Worm (Caenorhabditis elegans) whole organism, L1 larva: ENCODE data around the gene dhrs-4.
A peak's percentile ranks its signal among the peaks of the same experiment; 100 is the strongest.

Experiments used
- ama-1 ChIP-seq: fragments of 150-350 bp; optimal IDR thresholded peaks from 2 replicates; lab custom pipeline; 2014
- efl-1 ChIP-seq, 4 experiments: fragments of 150-350 bp; optimal IDR thresholded peaks in 3 of 4; peaks in 1 of 4; 1 replicate in 1 of 4; 2 replicates in 3 of 4; lab custom pipeline; 2014; ENCODE audit warnings: missing biosample characterization in 2 of 4, missing genetic modification characterization in 2 of 4, missing genetic modification reagents in 2 of 4
- egl-27 ChIP-seq, 2 experiments: fragments of 150-350 bp in 1 of 2; sonication (generic microtip); optimal IDR thresholded peaks; 3 replicates each; lab custom pipeline; 2017 to 2018; ENCODE audit warnings: missing biosample characterization in 2 of 2, missing genetic modification characterization in 2 of 2, missing genetic modification reagents in 2 of 2
- fkh-10 ChIP-seq: sonication (generic microtip); optimal IDR thresholded peaks from 2 replicates; lab custom pipeline; 2017; ENCODE audit warnings: missing biosample characterization, missing genetic modification reagents, missing genetic modification characterization
- isw-1 ChIP-seq: fragments of 200-800 bp; sonication (Bioruptor generic); IDR thresholded peaks from 2 replicates; pipeline ENCODE4 v1.3.6; 2022; ENCODE audit warnings: missing genetic modification characterization, missing compliant biosample characterization
- lin-15B ChIP-seq: fragments of 150-350 bp; sonication (generic microtip); optimal IDR thresholded peaks from 3 replicates; lab custom pipeline; 2014; ENCODE audit warnings: missing biosample characterization, missing genetic modification characterization
- lin-39 ChIP-seq: fragments of 150-350 bp; optimal IDR thresholded peaks from 2 replicates; lab custom pipeline; 2014; ENCODE audit warnings: missing biosample characterization, missing genetic modification reagents, missing genetic modification characterization
- lir-3 ChIP-seq: sonication (generic microtip); optimal IDR thresholded peaks from 2 replicates; lab custom pipeline; 2016; ENCODE audit warnings: mild to moderate bottlenecking, missing genetic modification characterization, moderate library complexity, missing compliant biosample characterization; ENCODE audit not compliant: poor library complexity
- mab-9 ChIP-seq: fragments of 200-800 bp; sonication (Bioruptor generic); IDR thresholded peaks from 2 replicates; pipeline ENCODE4 v1.3.6; 2022; ENCODE audit warnings: missing genetic modification reagents, missing genetic modification characterization, missing compliant biosample characterization
- nhr-11 ChIP-seq: fragments of 150-350 bp; optimal IDR thresholded peaks from 2 replicates; lab custom pipeline; 2014; ENCODE audit warnings: missing biosample characterization, missing genetic modification characterization
- nhr-237 ChIP-seq: fragments of 150-350 bp; optimal IDR thresholded peaks from 2 replicates; lab custom pipeline; 2014; ENCODE audit warnings: missing biosample characterization, missing genetic modification characterization
- snpc-4 ChIP-seq: fragments of 150-350 bp; optimal IDR thresholded peaks from 2 replicates; lab custom pipeline; 2014; ENCODE audit warnings: missing biosample characterization, missing genetic modification characterization

DNA sequence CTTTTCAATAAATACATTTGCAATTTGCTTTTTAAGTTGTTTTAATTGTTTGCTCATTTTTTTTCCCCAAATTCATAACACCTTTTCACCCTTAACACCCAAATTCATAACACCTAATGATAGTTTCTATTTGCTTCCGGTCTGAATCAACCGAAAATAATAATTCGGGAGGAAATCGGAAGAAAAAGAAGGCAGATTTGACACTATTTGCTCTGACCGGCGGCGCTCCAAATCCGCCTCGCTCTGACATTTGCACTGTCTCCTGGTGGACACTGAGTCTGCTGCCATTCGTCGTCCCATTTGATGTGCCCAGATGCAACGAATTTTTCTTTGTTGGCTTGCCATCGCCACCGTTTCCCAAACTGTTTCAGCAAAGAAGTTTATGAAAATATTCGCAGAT, 1.7 kb downstream of the dhrs-4 start, which contains the start of gene pqn-67:
- TF ChIP-seq nhr-11 (tag; lab: Kevin White, UChicago) = no peak
- no peak for TF ChIP-seq snpc-4
- TF ChIP-seq efl-1 (optimal IDR thresholded peaks at IDR 0.05; lab: Kevin White, UChicago) = no peak
- TF ChIP-seq efl-1 (GFP tag; optimal IDR thresholded peaks at IDR 0.05 in 1 of 2; lab: Kevin White, UChicago) = peak in 1 of 2 experiments; percentile 12
- no peak for TF ChIP-seq isw-1 (GFP tag; lab: Robert Waterston, UW)
- TF ChIP-seq egl-27 (tag; optimal IDR thresholded peaks at IDR 0.05; lab: Kevin White, UChicago) = no peak
- no peak for TF ChIP-seq mab-9 (GFP tag; lab: Robert Waterston, UW)
- no peak for TF ChIP-seq fkh-10 (GFP tag; lab: Kevin White, UChicago)
- TF ChIP-seq lir-3 (tag; lab: Kevin White, UChicago) = no peak
- TF ChIP-seq lin-15B = no peak
- TF ChIP-seq lin-39 (tag; lab: Kevin White, UChicago) = no peak
- no peak for TF ChIP-seq nhr-237 (tag; lab: Kevin White, UChicago)
- no peak for TF ChIP-seq ama-1 (lab: Kevin White, UChicago)
